Worm (Caenorhabditis elegans) whole organism, L1 larva: ENCODE measurements around the gene spe-19.

Experiments
- alr-1 ChIP-seq: fragments of 200-800 bp; sonication (Bioruptor generic); optimal IDR thresholded peaks from 2 replicates; lab custom pipeline; 2018; ENCODE audit warnings: borderline replicate concordance, mild to moderate bottlenecking, missing genetic modification characterization, missing compliant biosample characterization
- ceh-82 ChIP-seq, 3 experiments: fragments of 150-350 bp in 1 of 3; sonication (generic microtip) in 2 of 3; optimal IDR thresholded peaks; 2 replicates each; lab custom pipeline; 2014 to 2017; ENCODE audit warnings: missing biosample characterization in 3 of 3, missing genetic modification characterization in 3 of 3
- egl-27 ChIP-seq, 2 experiments: fragments of 150-350 bp in 1 of 2; sonication (generic microtip); optimal IDR thresholded peaks; 3 replicates each; lab custom pipeline; 2017 to 2018; ENCODE audit warnings: missing biosample characterization in 2 of 2, missing genetic modification characterization in 2 of 2, missing genetic modification reagents in 2 of 2
- elt-3 ChIP-seq, 6 experiments: fragments of 150-350 bp in 1 of 6; sonication (generic microtip); optimal IDR thresholded peaks; 2 replicates each; lab custom pipeline; 2017 to 2018; ENCODE audit warnings: missing biosample characterization in 6 of 6, missing genetic modification characterization in 6 of 6, inconsistent platforms in 1 of 6
- mep-1 ChIP-seq: fragments of 150-350 bp; optimal IDR thresholded peaks from 2 replicates; lab custom pipeline; 2014; ENCODE audit warnings: missing biosample characterization, missing genetic modification characterization
- nhr-12 ChIP-seq: sonication (generic microtip); optimal IDR thresholded peaks from 2 replicates; lab custom pipeline; 2017; ENCODE audit warnings: missing biosample characterization, missing genetic modification characterization
- tbx-2 ChIP-seq: sonication (generic microtip); optimal IDR thresholded peaks from 2 replicates; lab custom pipeline; 2016; ENCODE audit warnings: missing genetic modification characterization, missing compliant biosample characterization

- TF ChIP-seq tbx-2 (tag; lab: Kevin White, UChicago) = no peak
- TF ChIP-seq alr-1 (tag; lab: Kevin White, UChicago) = no peak
- TF ChIP-seq ceh-82 (tag; optimal IDR thresholded peaks at IDR 0.05; lab: Kevin White, UChicago) = no peak
- TF ChIP-seq egl-27 (tag; optimal IDR thresholded peaks at IDR 0.05; lab: Kevin White, UChicago) = no peak
- no peak for TF ChIP-seq elt-3 (tag; optimal IDR thresholded peaks at IDR 0.05; lab: Kevin White, UChicago)
- no peak for TF ChIP-seq nhr-12 (tag; lab: Kevin White, UChicago)
- TF ChIP-seq mep-1 (tag; lab: Kevin White, UChicago) = no peak
Measured at ce11 chrV:20067075-20067474, 19.9 kb upstream of the spe-19 start.
